Fruit fly (Drosophila melanogaster) whole organism, embryonic: ENCODE data around the gene lectin-29Ca.

Source experiments
- Ada2b ChIP-seq: fragments of 200-800 bp; sonication (Bioruptor generic); IDR thresholded peaks from 2 replicates; pipeline ENCODE4 v1.3.6; 2022; ENCODE audit warnings: missing biosample characterization, missing genetic modification characterization
- CG10462 ChIP-seq: fragments of 200-800 bp; sonication (Bioruptor generic); optimal IDR thresholded peaks from 2 replicates; lab custom pipeline; 2016; ENCODE audit warnings: missing biosample characterization, missing genetic modification characterization
- CG10543 ChIP-seq: fragments of 200-800 bp; sonication (Bioruptor generic); optimal IDR thresholded peaks from 3 replicates; lab custom pipeline; 2017; ENCODE audit warnings: missing biosample characterization, mild to moderate bottlenecking, missing genetic modification characterization, moderate library complexity
- CG10565 ChIP-seq: fragments of 200-800 bp; sonication (Bioruptor generic); optimal IDR thresholded peaks from 3 replicates; lab custom pipeline; 2016; ENCODE audit warnings: missing biosample characterization, mild to moderate bottlenecking, missing genetic modification characterization
- CG10654 ChIP-seq: fragments of 200-800 bp; sonication (Bioruptor generic); optimal IDR thresholded peaks from 2 replicates; lab custom pipeline; 2016; ENCODE audit warnings: missing biosample characterization, missing genetic modification characterization
- CG11398 ChIP-seq: fragments of 200-800 bp; sonication (Bioruptor generic); optimal IDR thresholded peaks from 2 replicates; lab custom pipeline; 2016; ENCODE audit warnings: missing biosample characterization, missing genetic modification characterization
- CG12071 ChIP-seq: fragments of 200-800 bp; sonication (Bioruptor generic); optimal IDR thresholded peaks from 3 replicates; lab custom pipeline; 2018; ENCODE audit warnings: missing biosample characterization, mild to moderate bottlenecking, missing genetic modification characterization
- CG12219 ChIP-seq: fragments of 200-800 bp; sonication (Bioruptor generic); optimal IDR thresholded peaks from 3 replicates; lab custom pipeline; 2018; ENCODE audit warnings: missing biosample characterization, mild to moderate bottlenecking, missing genetic modification characterization
- CG15479 ChIP-seq: fragments of 200-800 bp; sonication (Bioruptor generic); optimal IDR thresholded peaks from 3 replicates; lab custom pipeline; 2019; ENCODE audit warnings: missing biosample characterization, mild to moderate bottlenecking, missing genetic modification characterization, moderate library complexity
- CG1602 ChIP-seq: fragments of 200-800 bp; sonication (Bioruptor generic); optimal IDR thresholded peaks from 3 replicates; lab custom pipeline; 2016; ENCODE audit warnings: missing biosample characterization, missing genetic modification characterization
- CG17361 ChIP-seq: fragments of 200-800 bp; sonication (Bioruptor generic); IDR thresholded peaks from 3 replicates; pipeline ENCODE4 v1.3.6; 2022; ENCODE audit warnings: missing biosample characterization, missing genetic modification characterization
- CG18619 ChIP-seq: fragments of 200-800 bp; sonication (Bioruptor generic); optimal IDR thresholded peaks from 3 replicates; lab custom pipeline; 2017; ENCODE audit warnings: missing biosample characterization, mild to moderate bottlenecking, missing genetic modification characterization
- CG2120 ChIP-seq: fragments of 200-800 bp; sonication (Bioruptor generic); optimal IDR thresholded peaks from 3 replicates; lab custom pipeline; 2016; ENCODE audit warnings: missing biosample characterization, missing genetic modification characterization
- CG30431 ChIP-seq: fragments of 200-800 bp; sonication (Bioruptor generic); optimal IDR thresholded peaks from 2 replicates; lab custom pipeline; 2017; ENCODE audit warnings: missing biosample characterization, missing genetic modification characterization
- CG31224 ChIP-seq: fragments of 200-800 bp; sonication (Bioruptor generic); IDR thresholded peaks from 2 replicates; pipeline ENCODE4 v1.3.6; 2022; ENCODE audit warnings: missing biosample characterization, missing genetic modification characterization
- CG3163 ChIP-seq: fragments of 200-800 bp; sonication (Bioruptor generic); optimal IDR thresholded peaks from 3 replicates; lab custom pipeline; 2016; ENCODE audit warnings: missing biosample characterization, missing genetic modification characterization
- CG3847 ChIP-seq: fragments of 200-800 bp; sonication (Bioruptor generic); IDR thresholded peaks from 2 replicates; pipeline ENCODE4 v1.3.6; 2022; ENCODE audit warnings: missing biosample characterization, missing genetic modification characterization
- CG4404 ChIP-seq: fragments of 200-800 bp; sonication (Bioruptor generic); IDR thresholded peaks from 2 replicates; pipeline ENCODE4 v1.3.6; 2022; ENCODE audit warnings: missing biosample characterization, missing genetic modification characterization
- CG5245 ChIP-seq: fragments of 200-800 bp; sonication (Bioruptor generic); optimal IDR thresholded peaks from 3 replicates; lab custom pipeline; 2016; ENCODE audit warnings: missing biosample characterization, missing genetic modification characterization
- CG6854 ChIP-seq: fragments of 200-800 bp; sonication (Bioruptor generic); optimal IDR thresholded peaks from 3 replicates; lab custom pipeline; 2017; ENCODE audit warnings: missing biosample characterization, mild to moderate bottlenecking, missing genetic modification characterization
- CG7963 ChIP-seq: fragments of 200-800 bp; sonication (Bioruptor generic); IDR thresholded peaks from 3 replicates; pipeline ENCODE4 v1.3.6; 2022; ENCODE audit warnings: missing biosample characterization, missing genetic modification characterization; ENCODE audit not compliant: partially characterized antibody
- CG8089 ChIP-seq: fragments of 200-800 bp; sonication (Bioruptor generic); optimal IDR thresholded peaks from 3 replicates; lab custom pipeline; 2016; ENCODE audit warnings: missing biosample characterization, missing genetic modification characterization
- Deaf1 ChIP-seq: fragments of 200-800 bp; optimal IDR thresholded peaks from 3 replicates; lab custom pipeline; 2019; ENCODE audit warnings: missing biosample characterization, mild to moderate bottlenecking, missing genetic modification characterization, moderate library complexity
- E2f1 ChIP-seq: fragments of 200-800 bp; sonication (Bioruptor generic); IDR thresholded peaks from 2 replicates; pipeline ENCODE4 v1.3.6; 2022; ENCODE audit warnings: missing biosample characterization, missing genetic modification characterization
- E2f2 ChIP-seq: fragments of 200-800 bp; sonication (Bioruptor generic); IDR thresholded peaks from 2 replicates; pipeline ENCODE4 v1.3.6; 2022; ENCODE audit warnings: missing biosample characterization, missing genetic modification characterization
- Eip74EF ChIP-seq, 2 experiments: fragments of 200-800 bp in 1 of 2; fragments of >200 bp in 1 of 2; sonication (Bioruptor generic) in 1 of 2; optimal IDR thresholded peaks; 2 replicates each; lab custom pipeline; 2017 to 2019; ENCODE audit warnings: missing biosample characterization in 2 of 2, missing genetic modification characterization in 2 of 2, mild to moderate bottlenecking in 1 of 2, moderate library complexity in 1 of 2
- Gsc ChIP-seq: fragments of 200-800 bp; sonication (Bioruptor generic); IDR thresholded peaks from 2 replicates; pipeline ENCODE4 v1.3.6; 2022; ENCODE audit warnings: missing biosample characterization, missing genetic modification characterization
- HLH3B ChIP-seq: fragments of 200-800 bp; sonication (Bioruptor generic); IDR thresholded peaks from 2 replicates; pipeline ENCODE4 v1.3.6; 2022; ENCODE audit warnings: missing biosample characterization, missing genetic modification characterization
- Hand ChIP-seq: fragments of 200-800 bp; sonication (Bioruptor generic); optimal IDR thresholded peaks from 2 replicates; lab custom pipeline; 2017; ENCODE audit warnings: mild to moderate bottlenecking, missing biosample characterization, missing genetic modification reagents, missing genetic modification characterization
- HmgD ChIP-seq: fragments of 200-800 bp; sonication (Bioruptor generic); optimal IDR thresholded peaks from 3 replicates; lab custom pipeline; 2016; ENCODE audit warnings: missing biosample characterization, missing genetic modification characterization
- Mad ChIP-seq: fragments of 200-800 bp; sonication (Bioruptor generic); optimal IDR thresholded peaks from 2 replicates; lab custom pipeline; 2016; ENCODE audit warnings: missing biosample characterization, missing genetic modification characterization
- Myb ChIP-seq: fragments of 200-800 bp; sonication (Bioruptor generic); optimal IDR thresholded peaks from 2 replicates; lab custom pipeline; 2016; ENCODE audit warnings: missing biosample characterization, missing genetic modification characterization
- NC2α ChIP-seq: fragments of 200-800 bp; sonication (Bioruptor generic); optimal IDR thresholded peaks from 2 replicates; lab custom pipeline; 2016; ENCODE audit warnings: missing biosample characterization, missing genetic modification characterization
- ac ChIP-seq: fragments of 200-800 bp; sonication (Bioruptor generic); optimal IDR thresholded peaks from 3 replicates; lab custom pipeline; 2017; ENCODE audit warnings: missing biosample characterization, mild to moderate bottlenecking, missing genetic modification characterization
- bigmax ChIP-seq: fragments of 200-800 bp; sonication (Bioruptor generic); optimal IDR thresholded peaks from 2 replicates; lab custom pipeline; 2018; ENCODE audit warnings: missing biosample characterization, mild to moderate bottlenecking, missing genetic modification characterization
- bsh ChIP-seq, 2 experiments: fragments of 200-800 bp; sonication (Bioruptor generic); optimal IDR thresholded peaks; 2 replicates each; lab custom pipeline; 2017 to 2018; ENCODE audit warnings: mild to moderate bottlenecking in 2 of 2, missing biosample characterization in 2 of 2, missing genetic modification characterization in 2 of 2, moderate library complexity in 1 of 2
- emc ChIP-seq: fragments of 200-800 bp; sonication (Bioruptor generic); optimal IDR thresholded peaks from 2 replicates; lab custom pipeline; 2016; ENCODE audit warnings: missing biosample characterization, missing genetic modification characterization
- fd64A ChIP-seq: fragments of 200-800 bp; sonication (Bioruptor generic); optimal IDR thresholded peaks from 3 replicates; lab custom pipeline; 2018; ENCODE audit warnings: missing biosample characterization, mild to moderate bottlenecking, missing genetic modification characterization
- ftz-f1 ChIP-seq: fragments of 200-800 bp; sonication (Bioruptor generic); optimal IDR thresholded peaks from 2 replicates; lab custom pipeline; 2016; ENCODE audit warnings: missing biosample characterization, missing genetic modification characterization
- gcm ChIP-seq: fragments of 200-800 bp; sonication (Bioruptor generic); optimal IDR thresholded peaks from 2 replicates; lab custom pipeline; 2019; ENCODE audit warnings: missing biosample characterization, mild to moderate bottlenecking, missing genetic modification characterization, moderate library complexity
- grau ChIP-seq: fragments of 200-800 bp; optimal IDR thresholded peaks from 3 replicates; lab custom pipeline; 2019; ENCODE audit warnings: missing biosample characterization, mild to moderate bottlenecking, missing genetic modification characterization, moderate library complexity
- gt ChIP-seq: fragments of 200-800 bp; sonication (Bioruptor generic); IDR thresholded peaks from 2 replicates; pipeline ENCODE4 v1.3.6; 2022; ENCODE audit warnings: missing biosample characterization, missing genetic modification characterization
- lmd ChIP-seq: fragments of 200-800 bp; sonication (Bioruptor generic); IDR thresholded peaks from 2 replicates; pipeline ENCODE4 v1.3.6; 2022; ENCODE audit warnings: missing biosample characterization, missing genetic modification characterization
- repo ChIP-seq: fragments of 200-800 bp; sonication (Bioruptor generic); optimal IDR thresholded peaks from 2 replicates; lab custom pipeline; 2016; ENCODE audit warnings: missing biosample characterization, missing genetic modification characterization
- rib ChIP-seq: fragments of 200-800 bp; sonication (Bioruptor generic); IDR thresholded peaks from 2 replicates; pipeline ENCODE4 v1.3.6; 2022; ENCODE audit warnings: missing biosample characterization, missing genetic modification characterization
- row ChIP-seq: fragments of 200-800 bp; sonication (Bioruptor generic); IDR thresholded peaks from 3 replicates; pipeline ENCODE4 v1.3.6; 2022; ENCODE audit warnings: missing biosample characterization, missing genetic modification characterization
- shn ChIP-seq: fragments of 200-800 bp; sonication (Bioruptor generic); optimal IDR thresholded peaks from 3 replicates; lab custom pipeline; 2016; ENCODE audit warnings: missing biosample characterization, missing genetic modification characterization
- sisA ChIP-seq: fragments of 200-800 bp; sonication (Bioruptor generic); IDR thresholded peaks from 2 replicates; pipeline ENCODE4 v1.3.6; 2022; ENCODE audit warnings: missing biosample characterization, missing genetic modification characterization
- slp2 ChIP-seq: fragments of 200-800 bp; sonication (Bioruptor generic); optimal IDR thresholded peaks from 2 replicates; lab custom pipeline; 2016; ENCODE audit warnings: missing biosample characterization, missing genetic modification characterization
- vvl ChIP-seq: fragments of 200-800 bp; sonication (Bioruptor generic); IDR thresholded peaks from 2 replicates; pipeline ENCODE4 v1.3.6; 2022; ENCODE audit warnings: missing biosample characterization, missing genetic modification characterization
- z ChIP-seq: fragments of 200-800 bp; sonication (Bioruptor generic); IDR thresholded peaks from 3 replicates; pipeline ENCODE4 v1.3.6; 2022; ENCODE audit warnings: missing biosample characterization, missing genetic modification characterization

lectin-29Ca gene

dm6 chr2L:8362273-8362954, 31.7 kb downstream of the lectin-29Ca start, which contains the start of gene CG7627 (continued):
- peak; percentile 11 for TF ChIP-seq CG30431 (GFP tag; lab: Kevin White, UChicago)
- peak; percentile 87 for TF ChIP-seq CG10543 (GFP tag; lab: Kevin White, UChicago)
- TF ChIP-seq CG31224: peak; percentile 96
- peak; percentile 48 for TF ChIP-seq gcm
- TF ChIP-seq E2f1: peak; percentile 63
- no peak for TF ChIP-seq Mad
- TF ChIP-seq bigmax: no peak
- no peak for TF ChIP-seq gt (GFP tag; lab: Robert Waterston, UW)
- TF ChIP-seq Gsc (GFP tag; lab: Robert Waterston, UW): no peak
- TF ChIP-seq vvl (GFP tag; lab: Robert Waterston, UW): peak; percentile 83
- peak; percentile 61 for TF ChIP-seq CG5245 (GFP tag; lab: Kevin White, UChicago)
- TF ChIP-seq CG6854 (GFP tag; lab: Kevin White, UChicago): peak; percentile 60
- TF ChIP-seq bsh (GFP tag; optimal IDR thresholded peaks at IDR 0.05; lab: Kevin White, UChicago): peak in 1 of 2 experiments; percentile 72
- peak; percentile 89 for TF ChIP-seq CG2120 (GFP tag; lab: Kevin White, UChicago)
- TF ChIP-seq slp2: peak; percentile 12
- no peak for TF ChIP-seq CG15479 (GFP tag; lab: Kevin White, UChicago)
- TF ChIP-seq E2f2 (GFP tag; lab: Robert Waterston, UW): no peak
- TF ChIP-seq CG17361: peak; percentile 81
- TF ChIP-seq Myb: peak; percentile 65
- TF ChIP-seq repo: peak; percentile 73
- no peak for TF ChIP-seq ac (GFP tag; lab: Kevin White, UChicago)
- no peak for TF ChIP-seq ftz-f1
- peak; percentile 62 for TF ChIP-seq CG8089 (GFP tag; lab: Kevin White, UChicago)
- TF ChIP-seq Deaf1: peak; percentile 97
- TF ChIP-seq CG10565 (GFP tag; lab: Kevin White, UChicago): no peak
- TF ChIP-seq sisA (GFP tag; lab: Robert Waterston, UW): peak; percentile 79
- TF ChIP-seq Ada2b: peak; percentile 83
- TF ChIP-seq CG12219 (GFP tag; lab: Kevin White, UChicago): peak; percentile 73
- peak; percentile 62 for TF ChIP-seq Hand (GFP tag; lab: Kevin White, UChicago)
- TF ChIP-seq grau (tag; lab: Kevin White, UChicago): peak; percentile 98
- TF ChIP-seq CG18619: peak; percentile 71
- TF ChIP-seq CG4404: peak; percentile 78
- TF ChIP-seq fd64A (GFP tag; lab: Kevin White, UChicago): no peak
- peak; percentile 65 for TF ChIP-seq HmgD
- no peak for TF ChIP-seq CG7963 (GFP tag; lab: Robert Waterston, UW)
- TF ChIP-seq NC2α (GFP tag; lab: Kevin White, UChicago): peak; percentile 12
- peak; percentile 39 for TF ChIP-seq emc (GFP tag; lab: Kevin White, UChicago)
- TF ChIP-seq HLH3B: peak; percentile 81
- TF ChIP-seq CG11398: no peak
- peak; percentile 79 for TF ChIP-seq shn (GFP tag; lab: Kevin White, UChicago)
- TF ChIP-seq CG12071: peak; percentile 32
- TF ChIP-seq Eip74EF (GFP tag; optimal IDR thresholded peaks at IDR 0.05; lab: Kevin White, UChicago): peak in 1 of 2 experiments; percentile 41
- peak; percentile 74 for TF ChIP-seq CG3847 (GFP tag; lab: Robert Waterston, UW)
- peak; percentile 40 for TF ChIP-seq CG3163 (GFP tag; lab: Kevin White, UChicago)
- TF ChIP-seq row: peak; percentile 94
- TF ChIP-seq CG10462 (GFP tag; lab: Kevin White, UChicago): peak; percentile 45
- peak; percentile 50 for TF ChIP-seq CG10654
- TF ChIP-seq rib (GFP tag; lab: Robert Waterston, UW): peak; percentile 57; the same call in 1 of the 2 replicates
- TF ChIP-seq CG1602 (GFP tag; lab: Kevin White, UChicago): peak; percentile 23
- no peak for TF ChIP-seq z (GFP tag; lab: Robert Waterston, UW)
- TF ChIP-seq lmd (GFP tag; lab: Robert Waterston, UW): peak; percentile 85
